Worm (Caenorhabditis elegans): Measurements from ENCODE around the gene T22D1.1.

- TF ChIP-seq him-1 (tag; optimal IDR thresholded peaks at IDR 0.05) (no peak), W03F9.2 (tag; optimal IDR thresholded peaks at IDR 0.05) (no peak), dao-5 (tag; optimal IDR thresholded peaks at IDR 0.05) (no peak)
Observed at ce11 chrIV:6879666-6880210, 43.4 kb upstream of the T22D1.1 start.
